Worm (Caenorhabditis elegans) whole organism, young adult: Measurements from ENCODE around the gene emre-1.

ENCODE experiments used
- B0019.2 ChIP-seq: fragments of 200-800 bp; sonication (Bioruptor generic); conservative IDR thresholded peaks from 2 replicates; pipeline ENCODE4 v1.3.6; 2022; ENCODE audit warnings: missing genetic modification reagents, missing genetic modification characterization, missing compliant biosample characterization
- B0336.3 ChIP-seq: fragments of 200-800 bp; sonication (Bioruptor generic); IDR thresholded peaks from 2 replicates; pipeline ENCODE4 v1.3.6; 2022; ENCODE audit warnings: missing genetic modification characterization, missing compliant biosample characterization
- C06A6.2 ChIP-seq: fragments of 200-800 bp; sonication (Bioruptor generic); conservative IDR thresholded peaks from 2 replicates; pipeline ENCODE4 v1.3.6; 2022; ENCODE audit warnings: missing genetic modification characterization, missing compliant biosample characterization
- F22D6.2 ChIP-seq: sonication (generic microtip); optimal IDR thresholded peaks from 2 replicates; lab custom pipeline; 2016; ENCODE audit warnings: mild to moderate bottlenecking, missing genetic modification characterization, missing compliant biosample characterization
- F33H1.4 ChIP-seq: fragments of 200-800 bp; sonication (Bioruptor generic); IDR thresholded peaks from 2 replicates; pipeline ENCODE4 v1.3.6; 2022; ENCODE audit warnings: missing genetic modification reagents, missing genetic modification characterization, missing compliant biosample characterization
- F55B11.4 ChIP-seq: sonication (generic microtip); optimal IDR thresholded peaks from 2 replicates; lab custom pipeline; 2016; ENCODE audit warnings: missing compliant biosample characterization, missing genetic modification characterization, borderline replicate concordance; ENCODE audit not compliant: insufficient read depth
- F57A8.1 ChIP-seq: fragments of 200-800 bp; sonication (Bioruptor generic); optimal IDR thresholded peaks from 2 replicates; lab custom pipeline; 2018; ENCODE audit warnings: mild to moderate bottlenecking, missing genetic modification characterization, moderate library complexity, missing compliant biosample characterization
- F57C9.4 ChIP-seq: sonication (generic microtip); optimal IDR thresholded peaks from 2 replicates; lab custom pipeline; 2017; ENCODE audit warnings: mild to moderate bottlenecking, missing genetic modification characterization, missing compliant biosample characterization
- Y53F4B.3 ChIP-seq: fragments of 200-800 bp; sonication (Bioruptor generic); IDR thresholded peaks from 2 replicates; pipeline ENCODE4 v1.3.6; 2022; ENCODE audit warnings: missing genetic modification reagents, missing genetic modification characterization, missing compliant biosample characterization
- Y53G8AR.9 ChIP-seq: fragments of 200-800 bp; sonication (Bioruptor generic); conservative IDR thresholded peaks from 2 replicates; pipeline ENCODE4 v1.3.6; 2022; ENCODE audit warnings: missing genetic modification reagents, missing genetic modification characterization, missing compliant biosample characterization
- Y56A3A.18 ChIP-seq: fragments of 200-800 bp; sonication (Bioruptor generic); IDR thresholded peaks from 2 replicates; pipeline ENCODE4 v1.3.6; 2022; ENCODE audit warnings: missing genetic modification reagents, missing genetic modification characterization, missing compliant biosample characterization
- ZK185.1 ChIP-seq: sonication (generic microtip); optimal IDR thresholded peaks from 2 replicates; lab custom pipeline; 2016; ENCODE audit warnings: mild to moderate bottlenecking, missing genetic modification characterization, missing compliant biosample characterization; ENCODE audit not compliant: poor library complexity, severe bottlenecking
- aptf-3 ChIP-seq: fragments of 200-800 bp; sonication (Bioruptor generic); IDR thresholded peaks from 2 replicates; pipeline ENCODE4 v1.3.6; 2022; ENCODE audit warnings: missing genetic modification characterization, missing compliant biosample characterization
- atf-7 ChIP-seq: sonication (generic microtip); optimal IDR thresholded peaks from 2 replicates; lab custom pipeline; 2017; ENCODE audit warnings: mild to moderate bottlenecking, missing genetic modification characterization, missing compliant biosample characterization
- attf-6 ChIP-seq: fragments of 200-800 bp; sonication (Bioruptor generic); IDR thresholded peaks from 2 replicates; pipeline ENCODE4 v1.3.6; 2022; ENCODE audit warnings: missing genetic modification reagents, missing genetic modification characterization, missing compliant biosample characterization
- cebp-1 ChIP-seq, 2 experiments: fragments of 200-800 bp in 1 of 2; sonication (Bioruptor generic) in 1 of 2; sonication (generic microtip) in 1 of 2; IDR thresholded peaks in 1 of 2; optimal IDR thresholded peaks in 1 of 2; 2 replicates each; pipeline versions ENCODE4 v1.3.6 to Lab custom; 2017 to 2022; ENCODE audit warnings: missing compliant biosample characterization in 2 of 2, missing genetic modification characterization in 2 of 2, mild to moderate bottlenecking in 1 of 2, missing genetic modification reagents in 1 of 2, moderate library complexity in 1 of 2
- chd-7 ChIP-seq: sonication (generic microtip); optimal IDR thresholded peaks from 2 replicates; lab custom pipeline; 2016; ENCODE audit warnings: mild to moderate bottlenecking, missing genetic modification characterization, moderate library complexity, missing compliant biosample characterization
- die-1 ChIP-seq: sonication (generic microtip); optimal IDR thresholded peaks from 2 replicates; lab custom pipeline; 2016; ENCODE audit warnings: missing genotype, mild to moderate bottlenecking, missing genetic modification characterization, missing compliant biosample characterization
- dpff-1 ChIP-seq: sonication (generic microtip); optimal IDR thresholded peaks from 2 replicates; lab custom pipeline; 2017; ENCODE audit warnings: mild to moderate bottlenecking, missing genetic modification characterization, missing compliant biosample characterization
- egl-44 ChIP-seq: fragments of 200-800 bp; sonication (Bioruptor generic); IDR thresholded peaks from 2 replicates; pipeline ENCODE4 v1.3.6; 2022; ENCODE audit warnings: missing genetic modification reagents, missing genetic modification characterization, missing compliant biosample characterization
- hlh-12 ChIP-seq: sonication (generic microtip); optimal IDR thresholded peaks from 2 replicates; lab custom pipeline; 2016; ENCODE audit warnings: missing genetic modification characterization, missing compliant biosample characterization
- hlh-26 ChIP-seq: fragments of 200-800 bp; sonication (Bioruptor generic); conservative IDR thresholded peaks from 2 replicates; pipeline ENCODE4 v1.3.6; 2022; ENCODE audit warnings: missing genetic modification reagents, missing genetic modification characterization, missing compliant biosample characterization
- hmg-20 ChIP-seq: fragments of 200-800 bp; sonication (Bioruptor generic); IDR thresholded peaks from 2 replicates; pipeline ENCODE4 v1.3.6; 2022; ENCODE audit warnings: missing genetic modification reagents, missing genetic modification characterization, missing compliant biosample characterization
- hsf-1 ChIP-seq: fragments of 200-800 bp; sonication (Bioruptor generic); IDR thresholded peaks from 2 replicates; pipeline ENCODE4 v1.3.6; 2022; ENCODE audit warnings: missing genetic modification reagents, missing genetic modification characterization, missing compliant biosample characterization
- lin-26 ChIP-seq: fragments of 200-800 bp; sonication (Bioruptor generic); IDR thresholded peaks from 2 replicates; pipeline ENCODE4 v1.3.6; 2022; ENCODE audit warnings: missing genetic modification reagents, missing genetic modification characterization, missing compliant biosample characterization
- lsy-27 ChIP-seq: sonication (generic microtip); optimal IDR thresholded peaks from 2 replicates; lab custom pipeline; 2017; ENCODE audit warnings: missing genetic modification characterization, mild to moderate bottlenecking, missing compliant biosample characterization, antibody characterized with exemption, missing genotype, borderline replicate concordance; ENCODE audit not compliant: insufficient read depth
- madf-6 ChIP-seq: fragments of 200-800 bp; sonication (Bioruptor generic); IDR thresholded peaks from 2 replicates; pipeline ENCODE4 v1.3.6; 2022; ENCODE audit warnings: missing genetic modification reagents, missing genetic modification characterization, missing compliant biosample characterization
- mcd-1 ChIP-seq: fragments of 200-800 bp; sonication (Bioruptor generic); IDR thresholded peaks from 2 replicates; pipeline ENCODE4 v1.3.6; 2022; ENCODE audit warnings: missing genetic modification reagents, missing genetic modification characterization, missing compliant biosample characterization
- mel-28 ChIP-seq: sonication (generic microtip); optimal IDR thresholded peaks from 2 replicates; lab custom pipeline; 2016; ENCODE audit warnings: borderline replicate concordance, mild to moderate bottlenecking, missing genetic modification characterization, missing compliant biosample characterization
- mes-4 ChIP-seq: sonication (generic microtip); optimal IDR thresholded peaks from 2 replicates; lab custom pipeline; 2016; ENCODE audit warnings: missing genotype, missing genetic modification characterization, missing compliant biosample characterization
- nfyb-1 ChIP-seq: fragments of 200-800 bp; sonication (Bioruptor generic); IDR thresholded peaks from 2 replicates; pipeline ENCODE4 v1.3.6; 2022; ENCODE audit warnings: missing genetic modification reagents, missing genetic modification characterization, missing compliant biosample characterization
- nhr-120 ChIP-seq: fragments of 200-800 bp; sonication (Bioruptor generic); IDR thresholded peaks from 2 replicates; pipeline ENCODE4 v1.3.6; 2022; ENCODE audit warnings: missing genetic modification characterization, missing compliant biosample characterization
- nhr-179 ChIP-seq: sonication (generic microtip); optimal IDR thresholded peaks from 2 replicates; lab custom pipeline; 2016; ENCODE audit warnings: mild to moderate bottlenecking, missing genetic modification characterization, missing compliant biosample characterization
- nhr-27 ChIP-seq: fragments of 200-800 bp; sonication (Bioruptor generic); optimal IDR thresholded peaks from 2 replicates; lab custom pipeline; 2018; ENCODE audit warnings: mild to moderate bottlenecking, missing genetic modification characterization, moderate library complexity, missing compliant biosample characterization
- nhr-90 ChIP-seq: sonication (generic microtip); optimal IDR thresholded peaks from 2 replicates; lab custom pipeline; 2016; ENCODE audit warnings: missing genotype, mild to moderate bottlenecking, missing genetic modification characterization, missing compliant biosample characterization
- pbrm-1 ChIP-seq: fragments of 200-800 bp; sonication (Bioruptor generic); IDR thresholded peaks from 2 replicates; pipeline ENCODE4 v1.3.6; 2022; ENCODE audit warnings: missing genetic modification reagents, missing genetic modification characterization, missing compliant biosample characterization
- snpc-1.1 ChIP-seq: sonication (generic microtip); optimal IDR thresholded peaks from 2 replicates; lab custom pipeline; 2017; ENCODE audit warnings: missing genetic modification characterization, mild to moderate bottlenecking, missing compliant biosample characterization, antibody characterized with exemption, moderate library complexity, missing genotype, missing genetic modification reagents; ENCODE audit not compliant: insufficient read depth
- snpc-1.3 ChIP-seq: sonication (generic microtip); optimal IDR thresholded peaks from 2 replicates; lab custom pipeline; 2017; ENCODE audit warnings: missing genetic modification characterization, mild to moderate bottlenecking, missing compliant biosample characterization, antibody characterized with exemption, moderate library complexity, missing genotype, missing genetic modification reagents; ENCODE audit not compliant: insufficient read depth
- snpc-4 ChIP-seq, 5 experiments: fragments of 150-350 bp in 1 of 5; sonication (generic microtip) in 4 of 5; optimal IDR thresholded peaks; 2 replicates each; lab custom pipeline; 2014 to 2018; ENCODE audit warnings: missing genetic modification characterization in 5 of 5, missing biosample characterization in 3 of 5, antibody characterized with exemption in 2 of 5, mild to moderate bottlenecking in 2 of 5, missing compliant biosample characterization in 2 of 5, missing genotype in 2 of 5, moderate library complexity in 2 of 5, missing genetic modification reagents in 1 of 5
- unc-130 ChIP-seq: sonication (generic microtip); optimal IDR thresholded peaks from 2 replicates; lab custom pipeline; 2016; ENCODE audit warnings: missing genetic modification reagents, missing genetic modification characterization, missing compliant biosample characterization
- unc-62 ChIP-seq: fragments of 150-350 bp; optimal IDR thresholded peaks from 2 replicates; lab custom pipeline; 2014; ENCODE audit warnings: missing biosample characterization, missing genetic modification reagents, missing genetic modification characterization
- xnd-1 ChIP-seq: sonication (generic microtip); optimal IDR thresholded peaks from 2 replicates; lab custom pipeline; 2016; ENCODE audit warnings: missing genotype, missing genetic modification reagents, missing genetic modification characterization, missing compliant biosample characterization
- zfh-2 ChIP-seq: fragments of 200-800 bp; sonication (Bioruptor generic); conservative IDR thresholded peaks from 2 replicates; pipeline ENCODE4 v1.3.6; 2022; ENCODE audit warnings: missing genetic modification reagents, missing genetic modification characterization, missing compliant biosample characterization
- zim-3 ChIP-seq: sonication (generic microtip); optimal IDR thresholded peaks from 2 replicates; lab custom pipeline; 2017; ENCODE audit warnings: mild to moderate bottlenecking, missing genetic modification characterization, moderate library complexity, missing compliant biosample characterization
- ztf-18 ChIP-seq: sonication (generic microtip); optimal IDR thresholded peaks from 2 replicates; lab custom pipeline; 2016; ENCODE audit warnings: missing genotype, mild to moderate bottlenecking, missing genetic modification characterization, missing compliant biosample characterization
- ztf-28 ChIP-seq: fragments of 200-800 bp; sonication (Bioruptor generic); IDR thresholded peaks from 2 replicates; pipeline ENCODE4 v1.3.6; 2022; ENCODE audit warnings: missing genetic modification reagents, missing genetic modification characterization, missing compliant biosample characterization
- ztf-3 ChIP-seq: fragments of 200-800 bp; sonication (Bioruptor generic); optimal IDR thresholded peaks from 2 replicates; lab custom pipeline; 2018; ENCODE audit warnings: mild to moderate bottlenecking, missing genetic modification characterization, missing compliant biosample characterization

The emre-1 gene

ce11 chrX:14983274-14983673 is 3.8 kb downstream of the emre-1 start, which contains the start of gene rbg-1 (continued):
- TF ChIP-seq snpc-1.3: no peak
- TF ChIP-seq Y53G8AR.9: no peak
- no peak for TF ChIP-seq B0019.2 (GFP tag; lab: Robert Waterston, UW)
- TF ChIP-seq hlh-12: no peak
- TF ChIP-seq nhr-90 (tag; lab: Kevin White, UChicago): no peak
- no peak for TF ChIP-seq F57A8.1 (GFP tag; lab: Kevin White, UChicago)
- TF ChIP-seq madf-6 (GFP tag; lab: Robert Waterston, UW): no peak
- no peak for TF ChIP-seq zim-3 (tag; lab: Kevin White, UChicago)
- TF ChIP-seq aptf-3: no peak
- TF ChIP-seq hsf-1: no peak
- TF ChIP-seq cebp-1 (GFP tag; IDR thresholded peaks at IDR 0.05; lab: Robert Waterston, UW): no peak
- TF ChIP-seq cebp-1 (tag; optimal IDR thresholded peaks at IDR 0.05; lab: Kevin White, UChicago): peak; percentile 78
- no peak for TF ChIP-seq snpc-1.1 (tag; lab: Kevin White, UChicago)
- TF ChIP-seq dpff-1 (tag; lab: Kevin White, UChicago): no peak
- TF ChIP-seq lsy-27 (tag; lab: Kevin White, UChicago): no peak
- no peak for TF ChIP-seq hlh-26
- no peak for TF ChIP-seq nhr-120
- TF ChIP-seq F57C9.4 (tag; lab: Kevin White, UChicago): no peak
- TF ChIP-seq Y53F4B.3 (GFP tag; lab: Robert Waterston, UW): no peak
- no peak for TF ChIP-seq nhr-27 (tag; lab: Kevin White, UChicago)
- no peak for TF ChIP-seq mes-4 (tag; lab: Kevin White, UChicago)
- peak; percentile 49; the same call in 1 of the 2 replicates for TF ChIP-seq pbrm-1 (GFP tag; lab: Robert Waterston, UW)
- no peak for TF ChIP-seq lin-26 (GFP tag; lab: Robert Waterston, UW)
- TF ChIP-seq atf-7: no peak
- TF ChIP-seq mcd-1: peak; percentile 92
- no peak for TF ChIP-seq nfyb-1
- no peak for TF ChIP-seq nhr-179 (tag; lab: Kevin White, UChicago)
- peak; percentile 3 for TF ChIP-seq ZK185.1
- no peak for TF ChIP-seq C06A6.2 (GFP tag; lab: Robert Waterston, UW)
- TF ChIP-seq ztf-18: no peak
- TF ChIP-seq chd-7: no peak
- no peak for TF ChIP-seq attf-6 (GFP tag; lab: Robert Waterston, UW)
- no peak for TF ChIP-seq egl-44 (GFP tag; lab: Robert Waterston, UW)
- no peak for TF ChIP-seq F33H1.4 (GFP tag; lab: Robert Waterston, UW)
- no peak for TF ChIP-seq snpc-4 (GFP tag; optimal IDR thresholded peaks at IDR 0.05; lab: Kevin White, UChicago)
- TF ChIP-seq snpc-4 (tag; optimal IDR thresholded peaks at IDR 0.05; lab: Kevin White, UChicago): peak in 3 of 4 experiments; percentile 17 to 43 (median 24)
- TF ChIP-seq die-1 (tag; lab: Kevin White, UChicago): no peak
- no peak for TF ChIP-seq F55B11.4 (tag; lab: Kevin White, UChicago)
- no peak for TF ChIP-seq ztf-28 (GFP tag; lab: Robert Waterston, UW)
- TF ChIP-seq ztf-3 (GFP tag; lab: Kevin White, UChicago): no peak
- no peak for TF ChIP-seq mel-28 (tag; lab: Kevin White, UChicago)
- TF ChIP-seq zfh-2 (GFP tag; lab: Robert Waterston, UW): 0 out of 2 replicates have a peak, but pooled peaks have one; percentile 11
- TF ChIP-seq Y56A3A.18 (GFP tag; lab: Robert Waterston, UW): no peak
- TF ChIP-seq B0336.3: 0 out of 2 replicates have a peak, but pooled peaks have one; percentile 33
- no peak for TF ChIP-seq hmg-20 (GFP tag; lab: Robert Waterston, UW)
- no peak for TF ChIP-seq F22D6.2 (tag; lab: Kevin White, UChicago)
- no peak for TF ChIP-seq unc-62 (GFP tag; lab: Kevin White, UChicago)
- no peak for TF ChIP-seq xnd-1 (tag; lab: Kevin White, UChicago)
- TF ChIP-seq unc-130: no peak
